Worm (Caenorhabditis elegans) whole organism, L1 larva: ENCODE results near the gene T26G10.3.
A peak's percentile ranks its signal among the peaks of the same experiment; 100 is the strongest.

Experiments
- C04F5.9 ChIP-seq: sonication (generic microtip); optimal IDR thresholded peaks from 2 replicates; lab custom pipeline; 2016; ENCODE audit warnings: missing genetic modification characterization, missing compliant biosample characterization
- C34B4.2 ChIP-seq: sonication (generic microtip); optimal IDR thresholded peaks from 2 replicates; lab custom pipeline; 2017; ENCODE audit warnings: mild to moderate bottlenecking, missing genetic modification characterization, missing compliant biosample characterization
- F16B12.6 ChIP-seq: fragments of 150-350 bp; optimal IDR thresholded peaks from 2 replicates; lab custom pipeline; 2014; ENCODE audit warnings: missing biosample characterization, missing genetic modification characterization
- aha-1 ChIP-seq: fragments of 150-350 bp; optimal IDR thresholded peaks from 2 replicates; lab custom pipeline; 2014; ENCODE audit warnings: missing biosample characterization, missing genetic modification characterization
- ama-1 ChIP-seq: fragments of 150-350 bp; optimal IDR thresholded peaks from 2 replicates; lab custom pipeline; 2014
- blmp-1 ChIP-seq: fragments of 150-350 bp; optimal IDR thresholded peaks from 2 replicates; lab custom pipeline; 2014; ENCODE audit warnings: missing biosample characterization, missing genetic modification characterization
- ceh-82 ChIP-seq, 3 experiments: fragments of 150-350 bp in 1 of 3; sonication (generic microtip) in 2 of 3; optimal IDR thresholded peaks; 2 replicates each; lab custom pipeline; 2014 to 2017; ENCODE audit warnings: missing biosample characterization in 3 of 3, missing genetic modification characterization in 3 of 3
- ceh-88 ChIP-seq: fragments of 200-800 bp; sonication (Bioruptor generic); IDR thresholded peaks from 2 replicates; pipeline ENCODE4 v1.3.6; 2022; ENCODE audit warnings: missing genetic modification characterization, missing compliant biosample characterization
- dpl-1 ChIP-seq, 3 experiments: fragments of 150-350 bp in 2 of 3; sonication (generic microtip) in 1 of 3; optimal IDR thresholded peaks; 2 replicates each; lab custom pipeline; 2014 to 2017; ENCODE audit warnings: missing biosample characterization in 3 of 3, missing genetic modification characterization in 3 of 3, missing genetic modification reagents in 3 of 3
- dsc-1 ChIP-seq: sonication (generic microtip); optimal IDR thresholded peaks from 2 replicates; lab custom pipeline; 2016; ENCODE audit warnings: mild to moderate bottlenecking, missing genetic modification characterization, missing compliant biosample characterization
- efl-1 ChIP-seq, 4 experiments: fragments of 150-350 bp; optimal IDR thresholded peaks in 3 of 4; peaks in 1 of 4; 1 replicate in 1 of 4; 2 replicates in 3 of 4; lab custom pipeline; 2014; ENCODE audit warnings: missing biosample characterization in 2 of 4, missing genetic modification characterization in 2 of 4, missing genetic modification reagents in 2 of 4
- egl-13 ChIP-seq: sonication (generic microtip); optimal IDR thresholded peaks from 2 replicates; lab custom pipeline; 2016; ENCODE audit warnings: missing genotype, missing genetic modification reagents, missing genetic modification characterization, missing compliant biosample characterization
- elt-2 ChIP-seq: sonication (generic microtip); optimal IDR thresholded peaks from 2 replicates; lab custom pipeline; 2016; ENCODE audit warnings: missing genetic modification characterization, mild to moderate bottlenecking, inconsistent platforms, missing compliant biosample characterization, missing genetic modification reagents
- elt-3 ChIP-seq, 6 experiments: fragments of 150-350 bp in 1 of 6; sonication (generic microtip); optimal IDR thresholded peaks; 2 replicates each; lab custom pipeline; 2017 to 2018; ENCODE audit warnings: missing biosample characterization in 6 of 6, missing genetic modification characterization in 6 of 6, inconsistent platforms in 1 of 6
- ets-5 ChIP-seq: fragments of 200-800 bp; sonication (Bioruptor generic); IDR thresholded peaks from 2 replicates; pipeline ENCODE4 v1.3.6; 2022; ENCODE audit warnings: missing genetic modification characterization, missing compliant biosample characterization
- fkh-4 ChIP-seq: sonication (generic microtip); optimal IDR thresholded peaks from 2 replicates; lab custom pipeline; 2016; ENCODE audit warnings: missing compliant biosample characterization, missing genetic modification characterization, borderline replicate concordance
- fkh-8 ChIP-seq: sonication (generic microtip); optimal IDR thresholded peaks from 2 replicates; lab custom pipeline; 2016; ENCODE audit warnings: mild to moderate bottlenecking, missing genetic modification characterization, missing compliant biosample characterization
- fos-1 ChIP-seq: fragments of 150-350 bp; optimal IDR thresholded peaks from 2 replicates; lab custom pipeline; 2014; ENCODE audit warnings: missing biosample characterization, missing genetic modification characterization
- grh-1 ChIP-seq: fragments of 200-800 bp; sonication (Bioruptor generic); IDR thresholded peaks from 2 replicates; pipeline ENCODE4 v1.3.6; 2022; ENCODE audit warnings: missing genetic modification reagents, missing genetic modification characterization, missing compliant biosample characterization
- hlh-4 ChIP-seq: sonication (generic microtip); optimal IDR thresholded peaks from 2 replicates; lab custom pipeline; 2016; ENCODE audit warnings: mild to moderate bottlenecking, missing genetic modification characterization, missing compliant biosample characterization
- irx-1 ChIP-seq: sonication (generic microtip); optimal IDR thresholded peaks from 2 replicates; lab custom pipeline; 2016; ENCODE audit warnings: missing genetic modification characterization, missing compliant biosample characterization
- isw-1 ChIP-seq: fragments of 200-800 bp; sonication (Bioruptor generic); IDR thresholded peaks from 2 replicates; pipeline ENCODE4 v1.3.6; 2022; ENCODE audit warnings: missing genetic modification characterization, missing compliant biosample characterization
- jun-1 ChIP-seq: fragments of 150-350 bp; optimal IDR thresholded peaks from 2 replicates; lab custom pipeline; 2014; ENCODE audit warnings: missing biosample characterization, missing genetic modification reagents, missing genetic modification characterization
- lin-14 ChIP-seq: fragments of 200-800 bp; sonication (Bioruptor generic); optimal IDR thresholded peaks from 2 replicates; lab custom pipeline; 2018; ENCODE audit warnings: mild to moderate bottlenecking, missing genetic modification characterization, moderate library complexity, missing compliant biosample characterization
- lin-15B ChIP-seq: fragments of 150-350 bp; sonication (generic microtip); optimal IDR thresholded peaks from 3 replicates; lab custom pipeline; 2014; ENCODE audit warnings: missing biosample characterization, missing genetic modification characterization
- lin-35 ChIP-seq, 2 experiments: fragments of 150-350 bp; optimal IDR thresholded peaks; 2 replicates each; lab custom pipeline; 2014; ENCODE audit warnings: missing biosample characterization in 2 of 2, missing genetic modification characterization in 2 of 2, missing genetic modification reagents in 2 of 2
- lin-39 ChIP-seq: fragments of 150-350 bp; optimal IDR thresholded peaks from 2 replicates; lab custom pipeline; 2014; ENCODE audit warnings: missing biosample characterization, missing genetic modification reagents, missing genetic modification characterization
- lir-3 ChIP-seq: sonication (generic microtip); optimal IDR thresholded peaks from 2 replicates; lab custom pipeline; 2016; ENCODE audit warnings: mild to moderate bottlenecking, missing genetic modification characterization, moderate library complexity, missing compliant biosample characterization; ENCODE audit not compliant: poor library complexity
- mab-9 ChIP-seq: fragments of 200-800 bp; sonication (Bioruptor generic); IDR thresholded peaks from 2 replicates; pipeline ENCODE4 v1.3.6; 2022; ENCODE audit warnings: missing genetic modification reagents, missing genetic modification characterization, missing compliant biosample characterization
- mdl-1 ChIP-seq, 2 experiments: fragments of 150-350 bp; optimal IDR thresholded peaks; 2 replicates each; lab custom pipeline; 2014 to 2017; ENCODE audit warnings: missing biosample characterization in 2 of 2, missing genetic modification characterization in 2 of 2, inconsistent platforms in 1 of 2
- nhr-19 ChIP-seq: fragments of 200-800 bp; sonication (Bioruptor generic); conservative IDR thresholded peaks from 2 replicates; pipeline ENCODE4 v1.3.6; 2022; ENCODE audit warnings: missing genetic modification characterization, missing compliant biosample characterization
- nhr-20 ChIP-seq: sonication (generic microtip); optimal IDR thresholded peaks from 2 replicates; lab custom pipeline; 2016; ENCODE audit warnings: mild to moderate bottlenecking, missing genetic modification characterization, missing compliant biosample characterization
- nhr-237 ChIP-seq: fragments of 150-350 bp; optimal IDR thresholded peaks from 2 replicates; lab custom pipeline; 2014; ENCODE audit warnings: missing biosample characterization, missing genetic modification characterization
- nhr-28 ChIP-seq: fragments of 150-350 bp; optimal IDR thresholded peaks from 2 replicates; lab custom pipeline; 2014; ENCODE audit warnings: missing biosample characterization, missing genetic modification characterization
- nhr-47 ChIP-seq: sonication (generic microtip); optimal IDR thresholded peaks from 2 replicates; lab custom pipeline; 2016; ENCODE audit warnings: mild to moderate bottlenecking, missing genetic modification characterization, moderate library complexity, missing compliant biosample characterization
- nhr-71 ChIP-seq: sonication (generic microtip); optimal IDR thresholded peaks from 2 replicates; lab custom pipeline; 2016; ENCODE audit warnings: mild to moderate bottlenecking, missing genetic modification characterization, moderate library complexity, missing compliant biosample characterization
- nhr-77 ChIP-seq: fragments of 150-350 bp; optimal IDR thresholded peaks from 2 replicates; lab custom pipeline; 2014; ENCODE audit warnings: missing biosample characterization, missing genetic modification characterization
- nhr-90 ChIP-seq: sonication (generic microtip); optimal IDR thresholded peaks from 2 replicates; lab custom pipeline; 2016; ENCODE audit warnings: mild to moderate bottlenecking, missing genetic modification characterization, missing compliant biosample characterization; ENCODE audit not compliant: poor library complexity
- pax-3 ChIP-seq: fragments of 200-800 bp; sonication (Bioruptor generic); optimal IDR thresholded peaks from 2 replicates; lab custom pipeline; 2018; ENCODE audit warnings: mild to moderate bottlenecking, missing genetic modification characterization, moderate library complexity, missing compliant biosample characterization
- pqm-1 ChIP-seq: sonication (generic microtip); optimal IDR thresholded peaks from 3 replicates; lab custom pipeline; 2017; ENCODE audit warnings: missing biosample characterization, missing genetic modification characterization
- snpc-4 ChIP-seq: fragments of 150-350 bp; optimal IDR thresholded peaks from 2 replicates; lab custom pipeline; 2014; ENCODE audit warnings: missing biosample characterization, missing genetic modification characterization
- snu-23 ChIP-seq: sonication (generic microtip); optimal IDR thresholded peaks from 2 replicates; lab custom pipeline; 2016; ENCODE audit warnings: missing genetic modification characterization, missing compliant biosample characterization
- sox-4 ChIP-seq: sonication (generic microtip); optimal IDR thresholded peaks from 2 replicates; lab custom pipeline; 2016; ENCODE audit warnings: missing genetic modification characterization, missing compliant biosample characterization
- sptf-1 ChIP-seq: fragments of 150-350 bp; optimal IDR thresholded peaks from 2 replicates; lab custom pipeline; 2014; ENCODE audit warnings: missing biosample characterization, missing genetic modification characterization
- swsn-7 ChIP-seq: sonication (generic microtip); optimal IDR thresholded peaks from 2 replicates; lab custom pipeline; 2016; ENCODE audit warnings: missing genetic modification characterization, missing compliant biosample characterization
- tlp-1 ChIP-seq: fragments of 150-350 bp; optimal IDR thresholded peaks from 2 replicates; lab custom pipeline; 2014; ENCODE audit warnings: missing biosample characterization, missing genetic modification characterization
- unc-130 ChIP-seq: fragments of 150-350 bp; optimal IDR thresholded peaks from 2 replicates; lab custom pipeline; 2017; ENCODE audit warnings: missing biosample characterization, missing genetic modification characterization, inconsistent platforms
- unc-62 ChIP-seq: fragments of 150-350 bp; optimal IDR thresholded peaks from 2 replicates; lab custom pipeline; 2014; ENCODE audit warnings: missing biosample characterization, missing genetic modification reagents, missing genetic modification characterization
- unc-86 ChIP-seq: sonication (generic microtip); optimal IDR thresholded peaks from 2 replicates; lab custom pipeline; 2016; ENCODE audit warnings: missing genetic modification characterization, missing compliant biosample characterization
- unc-98 ChIP-seq: fragments of 200-800 bp; sonication (Bioruptor generic); IDR thresholded peaks from 2 replicates; pipeline ENCODE4 v1.3.6; 2022; ENCODE audit warnings: missing genetic modification characterization, missing compliant biosample characterization
- xbp-1 ChIP-seq: sonication (generic microtip); optimal IDR thresholded peaks from 2 replicates; lab custom pipeline; 2016; ENCODE audit warnings: missing genetic modification characterization, missing compliant biosample characterization
- zip-4 ChIP-seq: fragments of 200-800 bp; sonication (Bioruptor generic); optimal IDR thresholded peaks from 2 replicates; lab custom pipeline; 2018; ENCODE audit warnings: mild to moderate bottlenecking, missing genetic modification characterization, moderate library complexity, missing compliant biosample characterization
- ztf-4 ChIP-seq: fragments of 150-350 bp; optimal IDR thresholded peaks from 2 replicates; lab custom pipeline; 2014; ENCODE audit warnings: missing biosample characterization, missing genetic modification characterization

Gene T26G10.3

DNA sequence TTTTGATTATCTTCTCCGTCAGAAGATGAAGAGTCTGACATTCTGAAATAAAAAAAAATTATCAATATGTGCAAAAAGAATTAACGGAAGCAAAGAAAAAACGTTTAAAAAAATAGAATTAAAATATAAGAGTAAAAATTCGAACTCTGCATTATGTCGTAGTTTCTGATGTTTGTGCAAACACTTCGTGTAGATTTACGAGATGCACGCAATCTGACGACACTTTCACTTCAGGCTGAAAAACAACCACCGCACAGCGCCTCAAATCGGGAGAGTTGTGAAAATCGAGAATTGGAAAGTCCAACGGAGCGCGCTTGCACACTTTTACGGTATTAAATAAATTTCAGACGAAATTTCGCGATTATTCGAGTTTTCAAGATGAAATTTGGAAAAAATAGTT, 6.6 kb downstream of the T26G10.3 start, which contains the start of gene T26G10.1 (continued):
- TF ChIP-seq sox-4 (tag; lab: Kevin White, UChicago), result peak; percentile 50
- peak; percentile 91 for TF ChIP-seq nhr-19 (GFP tag; lab: Robert Waterston, UW)
- TF ChIP-seq unc-130, result peak; percentile 79
- TF ChIP-seq lir-3, result peak; percentile 67
- peak; percentile 75 for TF ChIP-seq dsc-1 (tag; lab: Kevin White, UChicago)
- peak; percentile 84 for TF ChIP-seq swsn-7 (tag; lab: Kevin White, UChicago)
- TF ChIP-seq unc-62 (GFP tag; lab: Kevin White, UChicago), result no peak
- no peak for TF ChIP-seq nhr-28 (tag; lab: Kevin White, UChicago)
- peak; percentile 73 to 77 for TF ChIP-seq lin-35 (GFP tag; optimal IDR thresholded peaks at IDR 0.05; lab: Kevin White, UChicago)
- TF ChIP-seq ets-5 (GFP tag; lab: Robert Waterston, UW), result no peak
- peak; percentile 64 for TF ChIP-seq fos-1 (tag; lab: Kevin White, UChicago)
- TF ChIP-seq efl-1 (optimal IDR thresholded peaks at IDR 0.05; lab: Kevin White, UChicago), result peak; percentile 76 to 83
- TF ChIP-seq efl-1 (GFP tag; optimal IDR thresholded peaks at IDR 0.05 in 1 of 2; lab: Kevin White, UChicago), result peak; percentile 73 to 97
- no peak for TF ChIP-seq fkh-4 (tag; lab: Kevin White, UChicago)
- TF ChIP-seq nhr-237 (tag; lab: Kevin White, UChicago), result no peak
- TF ChIP-seq xbp-1 (tag; lab: Kevin White, UChicago), result peak; percentile 79
- peak; percentile 62 to 75 (median 65) for TF ChIP-seq ceh-82 (tag; optimal IDR thresholded peaks at IDR 0.05; lab: Kevin White, UChicago)
- no peak for TF ChIP-seq zip-4 (GFP tag; lab: Kevin White, UChicago)
- TF ChIP-seq ama-1, result no peak
- TF ChIP-seq dpl-1 (GFP tag; optimal IDR thresholded peaks at IDR 0.05; lab: Kevin White, UChicago), result peak; percentile 73 to 79 (median 78)
- peak; percentile 62 for TF ChIP-seq C04F5.9
- peak; percentile 83 for TF ChIP-seq lin-15B (tag; lab: Kevin White, UChicago)
- TF ChIP-seq tlp-1 (tag; lab: Kevin White, UChicago), result no peak
- TF ChIP-seq pqm-1 (tag; lab: Kevin White, UChicago), result no peak
- TF ChIP-seq nhr-77 (tag; lab: Kevin White, UChicago), result peak; percentile 34
- TF ChIP-seq nhr-90 (tag; lab: Kevin White, UChicago), result peak; percentile 78
- TF ChIP-seq ztf-4 (tag; lab: Kevin White, UChicago), result no peak
- TF ChIP-seq blmp-1 (tag; lab: Kevin White, UChicago), result peak; percentile 93
- TF ChIP-seq unc-98 (GFP tag; lab: Robert Waterston, UW), result no peak
- peak; percentile 82 for TF ChIP-seq unc-86 (tag; lab: Kevin White, UChicago)
- no peak for TF ChIP-seq sptf-1
- TF ChIP-seq hlh-4 (tag; lab: Kevin White, UChicago), result no peak
- peak; percentile 91 for TF ChIP-seq isw-1 (GFP tag; lab: Robert Waterston, UW)
- peak; percentile 94 for TF ChIP-seq F16B12.6 (tag; lab: Kevin White, UChicago)
- peak; percentile 68 for TF ChIP-seq grh-1 (GFP tag; lab: Robert Waterston, UW)
- peak; percentile 87 for TF ChIP-seq nhr-47 (tag; lab: Kevin White, UChicago)
- TF ChIP-seq aha-1, result no peak
- peak in 1 of 2 experiments; percentile 11 for TF ChIP-seq mdl-1 (tag; optimal IDR thresholded peaks at IDR 0.05; lab: Kevin White, UChicago)
- no peak for TF ChIP-seq C34B4.2 (tag; lab: Kevin White, UChicago)
- TF ChIP-seq lin-39 (tag; lab: Kevin White, UChicago), result peak; percentile 68
- TF ChIP-seq nhr-71 (tag; lab: Kevin White, UChicago), result peak; percentile 89
- peak; percentile 82 for TF ChIP-seq lin-14
- peak; percentile 26 for TF ChIP-seq elt-2 (tag; lab: Kevin White, UChicago)
- peak in 1 of 6 experiments; percentile 33 for TF ChIP-seq elt-3 (tag; optimal IDR thresholded peaks at IDR 0.05; lab: Kevin White, UChicago)
- peak; percentile 45 for TF ChIP-seq pax-3 (tag; lab: Kevin White, UChicago)
- TF ChIP-seq egl-13 (tag; lab: Kevin White, UChicago), result peak; percentile 56
- TF ChIP-seq nhr-20 (tag; lab: Kevin White, UChicago), result peak; percentile 83
- peak; percentile 80 for TF ChIP-seq snpc-4 (tag; lab: Kevin White, UChicago)
- peak; percentile 54 for TF ChIP-seq jun-1
- peak; percentile 74 for TF ChIP-seq ceh-88 (GFP tag; lab: Robert Waterston, UW)
- peak; percentile 70 for TF ChIP-seq irx-1 (tag; lab: Kevin White, UChicago)
- peak; percentile 70 for TF ChIP-seq fkh-8
- TF ChIP-seq mab-9, result peak; percentile 85
- peak; percentile 87 for TF ChIP-seq snu-23 (GFP tag; lab: Kevin White, UChicago)
